Worm (Caenorhabditis elegans) whole organism, L3 larva: Measurements from ENCODE around the gene pes-8.

Experiments
- ama-1 ChIP-seq: fragments of 150-350 bp; optimal IDR thresholded peaks from 2 replicates; lab custom pipeline; 2018
- fkh-10 ChIP-seq: sonication (generic microtip); optimal IDR thresholded peaks from 2 replicates; lab custom pipeline; 2017; ENCODE audit warnings: missing biosample characterization, missing genetic modification reagents, missing genetic modification characterization
- fos-1 ChIP-seq: fragments of 150-350 bp; optimal IDR thresholded peaks from 2 replicates; lab custom pipeline; 2014; ENCODE audit warnings: missing biosample characterization, missing genetic modification characterization
- jun-1 ChIP-seq: fragments of 150-350 bp; optimal IDR thresholded peaks from 2 replicates; lab custom pipeline; 2014; ENCODE audit warnings: missing biosample characterization, missing genetic modification reagents, missing genetic modification characterization
- lsy-12 ChIP-seq: sonication (generic microtip); optimal IDR thresholded peaks from 2 replicates; lab custom pipeline; 2016; ENCODE audit warnings: mild to moderate bottlenecking, missing genetic modification characterization, missing compliant biosample characterization
- mdl-1 ChIP-seq: fragments of 150-350 bp; optimal IDR thresholded peaks from 2 replicates; lab custom pipeline; 2014; ENCODE audit warnings: missing biosample characterization, missing genetic modification characterization
- nhr-12 ChIP-seq: fragments of 150-350 bp; optimal IDR thresholded peaks from 2 replicates; lab custom pipeline; 2014; ENCODE audit warnings: missing biosample characterization, missing genetic modification characterization
- nhr-25 ChIP-seq: sonication (generic microtip); optimal IDR thresholded peaks from 2 replicates; lab custom pipeline; 2017; ENCODE audit warnings: missing biosample characterization, missing genetic modification characterization
- pqm-1 ChIP-seq: fragments of 150-350 bp; optimal IDR thresholded peaks from 2 replicates; lab custom pipeline; 2017; ENCODE audit warnings: missing biosample characterization, missing genetic modification characterization, inconsistent platforms
- unc-62 ChIP-seq: fragments of 150-350 bp; sonication (generic microtip); optimal IDR thresholded peaks from 4 replicates; lab custom pipeline; 2014; ENCODE audit warnings: missing biosample characterization, missing genetic modification reagents, missing genetic modification characterization
- zag-1 ChIP-seq: fragments of 150-350 bp; optimal IDR thresholded peaks from 2 replicates; lab custom pipeline; 2014; ENCODE audit warnings: missing biosample characterization, missing genetic modification characterization
- ztf-11 ChIP-seq: fragments of 150-350 bp; optimal IDR thresholded peaks from 2 replicates; lab custom pipeline; 2014; ENCODE audit warnings: missing biosample characterization, missing genetic modification characterization

ce11 chrX:9261626-9262189 lies 10.1 kb downstream of the pes-8 start:
- no peak for TF ChIP-seq fos-1 (tag; lab: Kevin White, UChicago)
- no peak for TF ChIP-seq mdl-1 (tag; lab: Kevin White, UChicago)
- no peak for TF ChIP-seq pqm-1 (tag; lab: Kevin White, UChicago)
- no peak for TF ChIP-seq unc-62 (GFP tag; lab: Kevin White, UChicago)
- no peak for TF ChIP-seq jun-1 (tag; lab: Kevin White, UChicago)
- no peak for TF ChIP-seq ztf-11 (tag; lab: Kevin White, UChicago)
- no peak for TF ChIP-seq lsy-12
- TF ChIP-seq zag-1: no peak
- TF ChIP-seq nhr-12: no peak
- TF ChIP-seq ama-1 (lab: Kevin White, UChicago): no peak
- TF ChIP-seq nhr-25: no peak
- no peak for TF ChIP-seq fkh-10
